Fruit fly (Drosophila melanogaster) whole organism, embryonic: ENCODE results near the gene Zwilch.

Experiments
- BEAF-32 ChIP-seq: fragments of 200-800 bp; sonication (Bioruptor generic); optimal IDR thresholded peaks from 3 replicates; lab custom pipeline; 2017; ENCODE audit warnings: missing biosample characterization, missing genetic modification characterization, mild to moderate bottlenecking, moderate library complexity, missing genetic modification reagents
- Bgb ChIP-seq: fragments of 200-800 bp; sonication (Bioruptor generic); IDR thresholded peaks from 2 replicates; pipeline ENCODE4 v1.3.6; 2022; ENCODE audit warnings: missing biosample characterization, missing genetic modification characterization; ENCODE audit not compliant: partially characterized antibody
- CG10274 ChIP-seq: fragments of 200-800 bp; sonication (Bioruptor generic); optimal IDR thresholded peaks from 3 replicates; lab custom pipeline; 2017; ENCODE audit warnings: missing biosample characterization, mild to moderate bottlenecking, missing genetic modification characterization
- CG10431 ChIP-seq: fragments of 200-800 bp; sonication (Bioruptor generic); optimal IDR thresholded peaks from 3 replicates; lab custom pipeline; 2018; ENCODE audit warnings: missing biosample characterization, mild to moderate bottlenecking, missing genetic modification characterization
- CG10462 ChIP-seq: fragments of 200-800 bp; sonication (Bioruptor generic); optimal IDR thresholded peaks from 2 replicates; lab custom pipeline; 2016; ENCODE audit warnings: missing biosample characterization, missing genetic modification characterization
- CG11456 ChIP-seq: fragments of 200-800 bp; sonication (Bioruptor generic); IDR thresholded peaks from 3 replicates; pipeline ENCODE4 v1.3.6; 2022; ENCODE audit warnings: missing biosample characterization, missing genetic modification characterization
- CG11695 ChIP-seq: fragments of 200-800 bp; sonication (Bioruptor generic); IDR thresholded peaks from 3 replicates; pipeline ENCODE4 v1.3.6; 2022; ENCODE audit warnings: missing biosample characterization, missing genetic modification characterization
- CG11723 ChIP-seq: fragments of 200-800 bp; sonication (Bioruptor generic); optimal IDR thresholded peaks from 2 replicates; lab custom pipeline; 2017; ENCODE audit warnings: missing biosample characterization, mild to moderate bottlenecking, missing genetic modification characterization
- CG12942 ChIP-seq: fragments of 200-800 bp; sonication (Bioruptor generic); optimal IDR thresholded peaks from 3 replicates; lab custom pipeline; 2016; ENCODE audit warnings: missing biosample characterization, missing genetic modification characterization
- CG13296 ChIP-seq: fragments of 200-800 bp; sonication (Bioruptor generic); optimal IDR thresholded peaks from 3 replicates; lab custom pipeline; 2018; ENCODE audit warnings: missing biosample characterization, mild to moderate bottlenecking, missing genetic modification characterization
- CG16863 ChIP-seq: fragments of 200-800 bp; sonication (Bioruptor generic); optimal IDR thresholded peaks from 3 replicates; lab custom pipeline; 2016; ENCODE audit warnings: missing biosample characterization, missing genetic modification characterization
- CG2120 ChIP-seq: fragments of 200-800 bp; sonication (Bioruptor generic); optimal IDR thresholded peaks from 3 replicates; lab custom pipeline; 2016; ENCODE audit warnings: missing biosample characterization, missing genetic modification characterization
- CG2712 ChIP-seq: fragments of 200-800 bp; optimal IDR thresholded peaks from 3 replicates; lab custom pipeline; 2019; ENCODE audit warnings: missing biosample characterization, mild to moderate bottlenecking, missing genetic modification characterization, moderate library complexity
- CG30020 ChIP-seq: fragments of 200-800 bp; optimal IDR thresholded peaks from 2 replicates; lab custom pipeline; 2019; ENCODE audit warnings: missing biosample characterization, mild to moderate bottlenecking, missing genetic modification characterization, moderate library complexity
- CG32772 ChIP-seq: fragments of 200-800 bp; sonication (Bioruptor generic); IDR thresholded peaks from 2 replicates; pipeline ENCODE4 v1.3.6; 2022; ENCODE audit warnings: missing biosample characterization, missing genetic modification characterization
- CG3995 ChIP-seq: fragments of 200-800 bp; sonication (Bioruptor generic); optimal IDR thresholded peaks from 3 replicates; lab custom pipeline; 2016; ENCODE audit warnings: missing biosample characterization, missing genetic modification characterization
- CG4617 ChIP-seq: fragments of 200-800 bp; sonication (Bioruptor generic); optimal IDR thresholded peaks from 3 replicates; lab custom pipeline; 2016; ENCODE audit warnings: missing biosample characterization, missing genetic modification characterization, borderline replicate concordance
- CG9609 ChIP-seq: fragments of 200-800 bp; sonication (Bioruptor generic); optimal IDR thresholded peaks from 3 replicates; lab custom pipeline; 2016; ENCODE audit warnings: missing biosample characterization, missing genetic modification characterization
- CrebB ChIP-seq: fragments of 200-800 bp; sonication (Bioruptor generic); optimal IDR thresholded peaks from 3 replicates; lab custom pipeline; 2018; ENCODE audit warnings: missing biosample characterization, mild to moderate bottlenecking, missing genetic modification characterization
- Doc2 ChIP-seq: fragments of 200-800 bp; sonication (Bioruptor generic); IDR thresholded peaks from 2 replicates; pipeline ENCODE4 v1.3.6; 2022; ENCODE audit warnings: missing biosample characterization, missing genetic modification characterization
- Gug ChIP-seq: fragments of 200-800 bp; sonication (Bioruptor generic); IDR thresholded peaks from 4 replicates; pipeline ENCODE4 v1.3.6; 2022; ENCODE audit warnings: missing biosample characterization, missing genetic modification characterization
- HHEX ChIP-seq: fragments of 200-800 bp; sonication (Bioruptor generic); optimal IDR thresholded peaks from 3 replicates; lab custom pipeline; 2017; ENCODE audit warnings: missing biosample characterization, mild to moderate bottlenecking, missing genetic modification characterization, missing genetic modification reagents
- HmgD ChIP-seq: fragments of 200-800 bp; sonication (Bioruptor generic); optimal IDR thresholded peaks from 3 replicates; lab custom pipeline; 2016; ENCODE audit warnings: missing biosample characterization, missing genetic modification characterization
- Jarid2 ChIP-seq: fragments of 200-800 bp; sonication (Bioruptor generic); optimal IDR thresholded peaks from 3 replicates; lab custom pipeline; 2017; ENCODE audit warnings: mild to moderate bottlenecking, missing biosample characterization, missing genetic modification reagents, missing genetic modification characterization
- Lhr ChIP-seq: fragments of 200-800 bp; sonication (Bioruptor generic); optimal IDR thresholded peaks from 3 replicates; lab custom pipeline; 2017; ENCODE audit warnings: mild to moderate bottlenecking, missing biosample characterization, missing genetic modification reagents, missing genetic modification characterization
- Mad ChIP-seq: fragments of 200-800 bp; sonication (Bioruptor generic); optimal IDR thresholded peaks from 2 replicates; lab custom pipeline; 2016; ENCODE audit warnings: missing biosample characterization, missing genetic modification characterization
- Myb ChIP-seq: fragments of 200-800 bp; sonication (Bioruptor generic); optimal IDR thresholded peaks from 2 replicates; lab custom pipeline; 2016; ENCODE audit warnings: missing biosample characterization, missing genetic modification characterization
- NC2α ChIP-seq: fragments of 200-800 bp; sonication (Bioruptor generic); optimal IDR thresholded peaks from 2 replicates; lab custom pipeline; 2016; ENCODE audit warnings: missing biosample characterization, missing genetic modification characterization
- PHDP ChIP-seq: fragments of 200-800 bp; sonication (Bioruptor generic); optimal IDR thresholded peaks from 3 replicates; lab custom pipeline; 2018; ENCODE audit warnings: missing biosample characterization, mild to moderate bottlenecking, missing genetic modification characterization, moderate library complexity
- Rfx ChIP-seq: fragments of 200-800 bp; sonication (Bioruptor generic); IDR thresholded peaks from 2 replicates; pipeline ENCODE4 v1.3.6; 2022; ENCODE audit warnings: missing biosample characterization, missing genetic modification characterization
- Scr ChIP-seq: fragments of 200-800 bp; sonication (Bioruptor generic); IDR thresholded peaks from 2 replicates; pipeline ENCODE4 v1.3.6; 2022; ENCODE audit warnings: missing biosample characterization, missing genetic modification characterization; ENCODE audit not compliant: partially characterized antibody
- TFAM ChIP-seq: fragments of 200-800 bp; sonication (Bioruptor generic); optimal IDR thresholded peaks from 2 replicates; lab custom pipeline; 2017; ENCODE audit warnings: missing biosample characterization, missing genetic modification characterization, inconsistent platforms
- bsh ChIP-seq, 2 experiments: fragments of 200-800 bp; sonication (Bioruptor generic); optimal IDR thresholded peaks; 2 replicates each; lab custom pipeline; 2017 to 2018; ENCODE audit warnings: mild to moderate bottlenecking in 2 of 2, missing biosample characterization in 2 of 2, missing genetic modification characterization in 2 of 2, moderate library complexity in 1 of 2
- btn ChIP-seq: fragments of 200-800 bp; sonication (Bioruptor generic); optimal IDR thresholded peaks from 2 replicates; lab custom pipeline; 2016; ENCODE audit warnings: missing biosample characterization, missing genetic modification characterization
- croc ChIP-seq: fragments of 200-800 bp; sonication (Bioruptor generic); conservative IDR thresholded peaks from 3 replicates; pipeline ENCODE4 v1.3.6; 2022; ENCODE audit warnings: missing biosample characterization, missing genetic modification characterization
- dan ChIP-seq: fragments of 200-800 bp; sonication (Bioruptor generic); IDR thresholded peaks from 2 replicates; pipeline ENCODE4 v1.3.6; 2022; ENCODE audit warnings: missing biosample characterization, missing genetic modification characterization
- ham ChIP-seq: fragments of 200-800 bp; sonication (Bioruptor generic); IDR thresholded peaks from 2 replicates; pipeline ENCODE4 v1.3.6; 2022; ENCODE audit warnings: missing biosample characterization, missing genetic modification characterization
- lov ChIP-seq, 2 experiments: fragments of 200-800 bp in 1 of 2; fragments of >200 bp in 1 of 2; sonication (Bioruptor generic) in 1 of 2; IDR thresholded peaks in 1 of 2; optimal IDR thresholded peaks in 1 of 2; 2 replicates in 1 of 2; 3 replicates in 1 of 2; pipeline versions ENCODE4 v1.3.6 to Lab custom; 2017 to 2022; ENCODE audit warnings: missing biosample characterization in 1 of 2, missing genetic modification characterization in 1 of 2
- onecut ChIP-seq: fragments of 200-800 bp; sonication (Bioruptor generic); IDR thresholded peaks from 2 replicates; pipeline ENCODE4 v1.3.6; 2022; ENCODE audit warnings: missing biosample characterization, missing genetic modification characterization
- pb ChIP-seq: fragments of 200-800 bp; sonication (Bioruptor generic); optimal IDR thresholded peaks from 3 replicates; lab custom pipeline; 2016; ENCODE audit warnings: missing biosample characterization, missing genetic modification characterization
- phol ChIP-seq: fragments of 200-800 bp; sonication (Bioruptor generic); optimal IDR thresholded peaks from 3 replicates; lab custom pipeline; 2018; ENCODE audit warnings: missing biosample characterization, mild to moderate bottlenecking, missing genetic modification characterization, moderate library complexity
- pita ChIP-seq: fragments of 200-800 bp; sonication (Bioruptor generic); optimal IDR thresholded peaks from 2 replicates; lab custom pipeline; 2017; ENCODE audit warnings: missing biosample characterization, mild to moderate bottlenecking, missing genetic modification characterization
- rib ChIP-seq: fragments of 200-800 bp; sonication (Bioruptor generic); IDR thresholded peaks from 2 replicates; pipeline ENCODE4 v1.3.6; 2022; ENCODE audit warnings: missing biosample characterization, missing genetic modification characterization
- slp2 ChIP-seq: fragments of 200-800 bp; sonication (Bioruptor generic); optimal IDR thresholded peaks from 2 replicates; lab custom pipeline; 2016; ENCODE audit warnings: missing biosample characterization, missing genetic modification characterization
- sob ChIP-seq: fragments of 200-800 bp; sonication (Bioruptor generic); IDR thresholded peaks from 2 replicates; pipeline ENCODE4 v1.3.6; 2022; ENCODE audit warnings: missing biosample characterization, missing genetic modification characterization
- sqz ChIP-seq: fragments of 200-800 bp; sonication (Bioruptor generic); optimal IDR thresholded peaks from 3 replicates; lab custom pipeline; 2018; ENCODE audit warnings: missing biosample characterization, mild to moderate bottlenecking, missing genetic modification characterization
- ssp ChIP-seq: fragments of 200-800 bp; sonication (Bioruptor generic); IDR thresholded peaks from 2 replicates; pipeline ENCODE4 v1.3.6; 2022; ENCODE audit warnings: missing biosample characterization, missing genetic modification characterization
- wek ChIP-seq: fragments of 200-800 bp; sonication (Bioruptor generic); optimal IDR thresholded peaks from 3 replicates; lab custom pipeline; 2018; ENCODE audit warnings: missing biosample characterization, mild to moderate bottlenecking, missing genetic modification characterization, moderate library complexity

Gene Zwilch

DNA sequence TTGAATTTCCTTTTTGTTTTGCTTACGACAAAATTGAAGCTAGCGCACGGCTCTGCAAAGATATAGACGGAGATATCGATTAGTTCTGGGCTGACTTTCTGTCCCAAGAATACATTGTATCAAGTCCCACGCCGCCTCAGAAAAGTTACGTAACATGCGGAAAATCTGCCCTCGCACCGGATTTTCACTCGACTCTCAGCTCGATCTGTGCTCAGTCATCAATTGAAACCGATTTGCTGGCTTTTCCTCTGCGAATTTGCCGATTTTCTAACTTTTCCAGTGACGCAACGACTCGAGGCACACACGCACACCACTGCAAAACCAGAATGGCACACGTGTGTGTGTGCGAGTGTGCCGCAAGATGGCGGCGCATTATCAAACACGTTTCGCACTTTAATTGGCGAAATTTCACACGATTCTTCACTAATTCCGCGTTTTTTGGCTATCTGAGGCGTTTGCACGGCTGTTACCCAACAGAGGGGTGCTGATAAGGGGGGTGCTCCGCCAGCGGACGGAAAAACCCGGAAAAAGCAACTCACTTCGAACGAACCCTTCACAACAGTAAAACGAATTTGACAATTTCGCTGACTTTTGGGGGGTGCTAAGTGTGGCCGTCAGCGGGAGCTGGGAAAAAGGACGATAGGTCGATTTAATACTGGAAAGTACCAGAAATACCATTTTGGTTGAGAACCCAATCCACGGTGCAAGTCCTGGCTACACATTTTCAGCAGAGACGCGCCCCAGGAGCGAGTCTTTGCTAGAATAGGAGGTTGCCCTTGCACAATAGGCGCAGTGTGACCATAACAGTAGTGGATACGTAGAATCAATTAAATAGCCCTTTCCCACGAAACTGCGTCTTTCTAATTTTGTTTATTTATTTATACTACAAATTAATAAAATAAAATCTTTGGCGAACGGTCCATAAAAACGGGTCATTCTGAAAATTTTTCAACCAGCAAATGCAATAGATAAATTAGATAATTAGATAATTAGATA is 6.1 kb upstream of the Zwilch start, which contains the start of gene ATPsynC (continued):
- TF ChIP-seq Lhr (GFP tag; lab: Kevin White, UChicago) (peak; percentile 99), CrebB (peak; percentile 48), Mad (GFP tag; lab: Kevin White, UChicago) (peak; percentile 41), CG3995 (peak; percentile 17), Gug (no peak), pita (GFP tag; lab: Kevin White, UChicago) (peak; percentile 100), bsh (GFP tag; optimal IDR thresholded peaks at IDR 0.05; lab: Kevin White, UChicago) (peak in 1 of 2 experiments; percentile 53), phol (tag; lab: Kevin White, UChicago) (peak; percentile 96), lov (optimal IDR thresholded peaks at IDR 0.05; lab: Kevin White, UChicago) (no peak), lov (GFP tag; IDR thresholded peaks at IDR 0.05; lab: Robert Waterston, UW) (no peak), sob (no peak), CG32772 (no peak), CG13296 (GFP tag; lab: Kevin White, UChicago) (peak; percentile 61), Doc2 (GFP tag; lab: Robert Waterston, UW) (no peak), HmgD (GFP tag; lab: Kevin White, UChicago) (peak; percentile 83), CG10462 (GFP tag; lab: Kevin White, UChicago) (no peak), btn (GFP tag; lab: Kevin White, UChicago) (no peak), slp2 (GFP tag; lab: Kevin White, UChicago) (peak; percentile 21), croc (GFP tag; lab: Robert Waterston, UW) (no peak), CG10274 (GFP tag; lab: Kevin White, UChicago) (no peak), CG11695 (GFP tag; lab: Robert Waterston, UW) (no peak), BEAF-32 (GFP tag; lab: Kevin White, UChicago) (peak; percentile 71), Myb (GFP tag; lab: Kevin White, UChicago) (peak; percentile 55), Rfx (no peak), CG9609 (peak; percentile 12), wek (GFP tag; lab: Kevin White, UChicago) (peak; percentile 17), CG16863 (GFP tag; lab: Kevin White, UChicago) (no peak), sqz (GFP tag; lab: Kevin White, UChicago) (no peak), rib (GFP tag; lab: Robert Waterston, UW) (no peak), PHDP (peak; percentile 42), CG4617 (GFP tag; lab: Kevin White, UChicago) (peak; percentile 30), ham (GFP tag; lab: Robert Waterston, UW) (no peak), Bgb (GFP tag; lab: Robert Waterston, UW) (no peak), CG2712 (peak; percentile 52), TFAM (GFP tag; lab: Kevin White, UChicago) (no peak), dan (GFP tag; lab: Robert Waterston, UW) (no peak), Jarid2 (GFP tag; lab: Kevin White, UChicago) (peak; percentile 78), CG11456 (GFP tag; lab: Robert Waterston, UW) (no peak), CG12942 (no peak), CG2120 (GFP tag; lab: Kevin White, UChicago) (peak; percentile 39), NC2α (GFP tag; lab: Kevin White, UChicago) (no peak), CG11723 (peak; percentile 5), HHEX (GFP tag; lab: Kevin White, UChicago) (peak; percentile 20), ssp (GFP tag; lab: Robert Waterston, UW) (no peak), CG10431 (GFP tag; lab: Kevin White, UChicago) (peak; percentile 54), pb (GFP tag; lab: Kevin White, UChicago) (peak; percentile 51), Scr (GFP tag; lab: Robert Waterston, UW) (no peak), CG30020 (peak; percentile 91), onecut (GFP tag; lab: Robert Waterston, UW) (peak; percentile 40)
